Worm (Caenorhabditis elegans): ENCODE measurements around the gene F41F3.8.

ce11 chrV:4637153-4637552, 11.5 kb upstream of the F41F3.8 start:
- no peak for TF ChIP-seq zip-5 (tag; optimal IDR thresholded peaks at IDR 0.05)
- TF ChIP-seq pag-3 (tag; optimal IDR thresholded peaks at IDR 0.05; ENCODE audit: borderline replicate concordance), result no peak
- no peak for TF ChIP-seq ceh-30 (tag; optimal IDR thresholded peaks at IDR 0.05)
- no peak for TF ChIP-seq C38D4.7 (GFP tag; optimal IDR thresholded peaks at IDR 0.05)
- no peak for TF ChIP-seq ceh-34 (tag; optimal IDR thresholded peaks at IDR 0.05)
- no peak for TF ChIP-seq tbx-2 (tag; optimal IDR thresholded peaks at IDR 0.05)
- TF ChIP-seq pha-4 (tag; optimal IDR thresholded peaks at IDR 0.05), result no peak
- TF ChIP-seq ceh-31 (tag; optimal IDR thresholded peaks at IDR 0.05), result no peak
- TF ChIP-seq hlh-30 (tag; optimal IDR thresholded peaks at IDR 0.05; ENCODE audit: insufficient read depth), result no peak
- TF ChIP-seq K02D7.2 (tag; optimal IDR thresholded peaks at IDR 0.05), result no peak
- no peak for TF ChIP-seq ceh-2 (tag; optimal IDR thresholded peaks at IDR 0.05)

Data from whole organism, late embryonic.